Worm (Caenorhabditis elegans) whole organism, early embryonic: ENCODE measurements around the gene pup-2.

Experiments used
- ama-1 ChIP-seq: fragments of 150-350 bp; optimal IDR thresholded peaks from 2 replicates; lab custom pipeline; 2014
- ceh-36 ChIP-seq: sonication (generic microtip); optimal IDR thresholded peaks from 2 replicates; lab custom pipeline; 2016; ENCODE audit warnings: missing genetic modification characterization, inconsistent platforms, missing compliant biosample characterization
- hmbx-1 ChIP-seq: sonication (generic microtip); optimal IDR thresholded peaks from 2 replicates; lab custom pipeline; 2016; ENCODE audit warnings: mild to moderate bottlenecking, missing genetic modification characterization, missing compliant biosample characterization
- pes-1 ChIP-seq: fragments of 200-800 bp; sonication (Bioruptor generic); IDR thresholded peaks from 2 replicates; pipeline ENCODE4 v1.3.6; 2022; ENCODE audit warnings: missing genetic modification reagents, missing genetic modification characterization, missing compliant biosample characterization
- sea-1 ChIP-seq: fragments of 200-800 bp; sonication (Bioruptor generic); conservative IDR thresholded peaks from 2 replicates; pipeline ENCODE4 v1.3.6; 2022; ENCODE audit warnings: missing genetic modification characterization, missing compliant biosample characterization

- TF ChIP-seq ceh-36 = no peak
- no peak for TF ChIP-seq ama-1 (lab: Kevin White, UChicago)
- TF ChIP-seq pes-1 = peak; percentile 51; the same call in 1 of the 2 replicates
- no peak for TF ChIP-seq sea-1 (GFP tag; lab: Robert Waterston, UW)
- TF ChIP-seq hmbx-1 = no peak
Measured at ce11 chrIII:5227831-5228467, 42.2 kb downstream of the pup-2 start, which contains the start of the genes C34E10.12, C34E10.10 and atp-2.
